Worm (Caenorhabditis elegans) whole organism, L3 larva: Measurements from ENCODE around the gene C03B1.17.

ENCODE experiments used
- ZK546.5 ChIP-seq: sonication (generic microtip); optimal IDR thresholded peaks from 2 replicates; lab custom pipeline; 2017; ENCODE audit warnings: missing biosample characterization, missing genetic modification characterization
- aly-2 ChIP-seq: fragments of 150-350 bp; optimal IDR thresholded peaks from 2 replicates; lab custom pipeline; 2014; ENCODE audit warnings: missing biosample characterization, missing genetic modification characterization
- ama-1 ChIP-seq: fragments of 150-350 bp; optimal IDR thresholded peaks from 2 replicates; lab custom pipeline; 2018
- ceh-28 ChIP-seq: fragments of 150-350 bp; optimal IDR thresholded peaks from 2 replicates; lab custom pipeline; 2014; ENCODE audit warnings: missing biosample characterization, missing genetic modification reagents, missing genetic modification characterization
- egl-5 ChIP-seq: fragments of 150-350 bp; optimal IDR thresholded peaks from 2 replicates; lab custom pipeline; 2017; ENCODE audit warnings: missing biosample characterization, missing genetic modification reagents, missing genetic modification characterization, inconsistent platforms
- lin-39 ChIP-seq: fragments of 150-350 bp; optimal IDR thresholded peaks from 2 replicates; lab custom pipeline; 2018; ENCODE audit warnings: missing biosample characterization, missing genetic modification reagents, missing genetic modification characterization
- nhr-12 ChIP-seq: fragments of 150-350 bp; optimal IDR thresholded peaks from 2 replicates; lab custom pipeline; 2014; ENCODE audit warnings: missing biosample characterization, missing genetic modification characterization
- nhr-76 ChIP-seq: fragments of 150-350 bp; sonication (generic microtip); optimal IDR thresholded peaks from 5 replicates; lab custom pipeline; 2014; ENCODE audit warnings: missing biosample characterization, missing genetic modification characterization
- snpc-4 ChIP-seq: fragments of 150-350 bp; optimal IDR thresholded peaks from 2 replicates; lab custom pipeline; 2014; ENCODE audit warnings: missing biosample characterization, missing genetic modification characterization
- unc-39 ChIP-seq: sonication (generic microtip); optimal IDR thresholded peaks from 4 replicates; lab custom pipeline; 2017; ENCODE audit warnings: missing biosample characterization, missing genetic modification characterization
- ztf-11 ChIP-seq: fragments of 150-350 bp; optimal IDR thresholded peaks from 2 replicates; lab custom pipeline; 2014; ENCODE audit warnings: missing biosample characterization, missing genetic modification characterization

- no peak for TF ChIP-seq aly-2
- TF ChIP-seq egl-5 (tag; lab: Kevin White, UChicago), result no peak
- no peak for TF ChIP-seq unc-39 (tag; lab: Kevin White, UChicago)
- no peak for TF ChIP-seq ceh-28 (tag; lab: Kevin White, UChicago)
- TF ChIP-seq nhr-76 (tag; lab: Kevin White, UChicago), result no peak
- TF ChIP-seq nhr-12 (tag; lab: Kevin White, UChicago), result no peak
- no peak for TF ChIP-seq ztf-11 (tag; lab: Kevin White, UChicago)
- no peak for TF ChIP-seq ZK546.5 (tag; lab: Kevin White, UChicago)
- TF ChIP-seq ama-1 (lab: Kevin White, UChicago), result no peak
- no peak for TF ChIP-seq lin-39
- no peak for TF ChIP-seq snpc-4
Observed at ce11 chrX:6345785-6346184, 27.7 kb upstream of the C03B1.17 start.
